Worm (Caenorhabditis elegans): Measurements from ENCODE around the gene H10E21.1.

DNA sequence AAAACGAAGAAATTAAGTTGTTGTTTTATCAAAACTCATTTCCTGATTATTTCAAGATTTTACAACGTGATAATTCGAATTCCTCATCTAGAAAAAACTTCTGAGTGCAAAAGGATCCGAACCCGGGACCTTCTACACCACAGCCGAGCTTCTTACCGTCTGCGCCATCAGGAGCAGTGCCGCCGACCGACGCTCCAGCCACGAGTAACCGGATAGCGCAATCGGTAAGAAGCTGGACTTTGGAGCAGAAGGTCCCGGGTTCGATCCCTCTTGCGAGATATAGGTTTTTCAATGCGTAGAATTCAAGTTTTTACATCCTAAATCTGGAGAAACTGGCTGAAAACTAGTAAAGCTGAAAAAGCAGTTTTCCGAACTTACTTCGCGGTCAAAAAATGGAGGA is 38.1 kb downstream of the H10E21.1 start:
- no peak for TF ChIP-seq mab-5 (tag; optimal IDR thresholded peaks at IDR 0.05)
- TF ChIP-seq lsy-2 (tag; optimal IDR thresholded peaks at IDR 0.05) = no peak
- no peak for TF ChIP-seq blmp-1 (tag; optimal IDR thresholded peaks at IDR 0.05)
- no peak for TF ChIP-seq snpc-4 (tag; optimal IDR thresholded peaks at IDR 0.05)
- no peak for TF ChIP-seq ces-1 (GFP tag; optimal IDR thresholded peaks at IDR 0.05)
- TF ChIP-seq ztf-11 (tag; optimal IDR thresholded peaks at IDR 0.05) = no peak
- TF ChIP-seq M03D4.4 (tag; optimal IDR thresholded peaks at IDR 0.05) = no peak
- no peak for TF ChIP-seq lin-13 (tag; optimal IDR thresholded peaks at IDR 0.05)
- no peak for TF ChIP-seq unc-39 (tag; optimal IDR thresholded peaks at IDR 0.05)
- no peak for TF ChIP-seq unc-62 (GFP tag; optimal IDR thresholded peaks at IDR 0.05)

Data from whole organism, mixed stage, embryonic.